Fruit fly (Drosophila melanogaster) whole organism, embryonic: ENCODE results near the gene CG42716.

Source experiments
- Asciz ChIP-seq: fragments of 200-800 bp; sonication (Bioruptor generic); optimal IDR thresholded peaks from 2 replicates; lab custom pipeline; 2017; ENCODE audit warnings: missing biosample characterization, mild to moderate bottlenecking, missing genetic modification characterization, missing genetic modification reagents
- CG10366 ChIP-seq: fragments of 200-800 bp; sonication (Bioruptor generic); IDR thresholded peaks from 2 replicates; pipeline ENCODE4 v1.3.6; 2022; ENCODE audit warnings: missing biosample characterization, missing genetic modification characterization
- CG10565 ChIP-seq: fragments of 200-800 bp; sonication (Bioruptor generic); optimal IDR thresholded peaks from 3 replicates; lab custom pipeline; 2016; ENCODE audit warnings: missing biosample characterization, mild to moderate bottlenecking, missing genetic modification characterization
- CG12769 ChIP-seq: fragments of 200-800 bp; sonication (Bioruptor generic); optimal IDR thresholded peaks from 2 replicates; lab custom pipeline; 2019; ENCODE audit warnings: missing biosample characterization, mild to moderate bottlenecking, missing genetic modification characterization, moderate library complexity
- CG17186 ChIP-seq: fragments of 200-800 bp; sonication (Bioruptor generic); optimal IDR thresholded peaks from 3 replicates; lab custom pipeline; 2017; ENCODE audit warnings: missing biosample characterization, missing genetic modification reagents, missing genetic modification characterization
- CG17359 ChIP-seq: fragments of 200-800 bp; sonication (Bioruptor generic); optimal IDR thresholded peaks from 3 replicates; lab custom pipeline; 2018; ENCODE audit warnings: missing biosample characterization, mild to moderate bottlenecking, missing genetic modification characterization, moderate library complexity
- CG2129 ChIP-seq: fragments of 200-800 bp; sonication (Bioruptor generic); IDR thresholded peaks from 2 replicates; pipeline ENCODE4 v1.3.6; 2022; ENCODE audit warnings: missing biosample characterization, missing genetic modification characterization; ENCODE audit not compliant: partially characterized antibody
- CG2199 ChIP-seq: fragments of 200-800 bp; sonication (Bioruptor generic); IDR thresholded peaks from 3 replicates; pipeline ENCODE4 v1.3.6; 2022; ENCODE audit warnings: missing biosample characterization, missing genetic modification characterization
- CG30020 ChIP-seq: fragments of 200-800 bp; optimal IDR thresholded peaks from 2 replicates; lab custom pipeline; 2019; ENCODE audit warnings: missing biosample characterization, mild to moderate bottlenecking, missing genetic modification characterization, moderate library complexity
- CG4617 ChIP-seq: fragments of 200-800 bp; sonication (Bioruptor generic); optimal IDR thresholded peaks from 3 replicates; lab custom pipeline; 2016; ENCODE audit warnings: missing biosample characterization, missing genetic modification characterization, borderline replicate concordance
- CG4730 ChIP-seq: fragments of 200-800 bp; sonication (Bioruptor generic); IDR thresholded peaks from 2 replicates; pipeline ENCODE4 v1.3.6; 2022; ENCODE audit warnings: missing biosample characterization, missing genetic modification characterization
- CG7745 ChIP-seq: fragments of 200-800 bp; sonication (Bioruptor generic); optimal IDR thresholded peaks from 2 replicates; lab custom pipeline; 2018; ENCODE audit warnings: missing biosample characterization, mild to moderate bottlenecking, missing genetic modification characterization, moderate library complexity
- CG8290 ChIP-seq, 3 experiments: fragments of 200-800 bp; sonication (Bioruptor generic); optimal IDR thresholded peaks; 2 replicates each; lab custom pipeline; 2016 to 2019; ENCODE audit warnings: missing biosample characterization in 3 of 3, missing genetic modification characterization in 3 of 3, mild to moderate bottlenecking in 2 of 3, moderate library complexity in 1 of 3
- CG8944 ChIP-seq: fragments of 200-800 bp; sonication (Bioruptor generic); optimal IDR thresholded peaks from 3 replicates; lab custom pipeline; 2016; ENCODE audit warnings: missing biosample characterization, missing genetic modification characterization
- CG9727 ChIP-seq: fragments of 200-800 bp; sonication (Bioruptor generic); optimal IDR thresholded peaks from 3 replicates; lab custom pipeline; 2017; ENCODE audit warnings: missing biosample characterization, mild to moderate bottlenecking, missing genetic modification characterization
- D ChIP-seq, 2 experiments: fragments of 200-800 bp in 1 of 2; fragments of >200 bp in 1 of 2; sonication (Bioruptor generic) in 1 of 2; optimal IDR thresholded peaks; 2 replicates in 1 of 2; 3 replicates in 1 of 2; lab custom pipeline; 2017; ENCODE audit warnings: mild to moderate bottlenecking in 1 of 2, missing biosample characterization in 1 of 2, missing genetic modification characterization in 1 of 2, missing genetic modification reagents in 1 of 2
- Dad ChIP-seq: fragments of 200-800 bp; sonication (Bioruptor generic); optimal IDR thresholded peaks from 3 replicates; lab custom pipeline; 2016; ENCODE audit warnings: missing biosample characterization, missing genetic modification characterization
- E2f2 ChIP-seq: fragments of 200-800 bp; sonication (Bioruptor generic); IDR thresholded peaks from 2 replicates; pipeline ENCODE4 v1.3.6; 2022; ENCODE audit warnings: missing biosample characterization, missing genetic modification characterization
- Kr ChIP-seq: fragments of 200-800 bp; sonication (Bioruptor generic); optimal IDR thresholded peaks from 2 replicates; lab custom pipeline; 2017; ENCODE audit warnings: missing biosample characterization, mild to moderate bottlenecking, missing genetic modification characterization
- Myb ChIP-seq: fragments of 200-800 bp; sonication (Bioruptor generic); optimal IDR thresholded peaks from 2 replicates; lab custom pipeline; 2016; ENCODE audit warnings: missing biosample characterization, missing genetic modification characterization
- Opbp ChIP-seq: fragments of 200-800 bp; sonication (Bioruptor generic); IDR thresholded peaks from 3 replicates; pipeline ENCODE4 v1.3.6; 2022; ENCODE audit warnings: missing biosample characterization, missing genetic modification characterization; ENCODE audit not compliant: partially characterized antibody
- Ptx1 ChIP-seq: fragments of 200-800 bp; sonication (Bioruptor generic); IDR thresholded peaks from 2 replicates; pipeline ENCODE4 v1.3.6; 2022; ENCODE audit warnings: missing biosample characterization, missing genetic modification characterization
- Stat92E ChIP-seq, 3 experiments: fragments of >200 bp in 2 of 3; fragments of 200-800 bp in 1 of 3; sonication (Bioruptor generic) in 1 of 3; optimal IDR thresholded peaks; 2 replicates each; lab custom pipeline; 2017 to 2019; ENCODE audit warnings: missing biosample characterization in 3 of 3, missing genetic modification characterization in 3 of 3, mild to moderate bottlenecking in 1 of 3, moderate library complexity in 1 of 3
- ap ChIP-seq: fragments of 200-800 bp; sonication (Bioruptor generic); IDR thresholded peaks from 2 replicates; pipeline ENCODE4 v1.3.6; 2022; ENCODE audit warnings: missing biosample characterization, missing genetic modification characterization
- bcd ChIP-seq: fragments of 200-800 bp; sonication (Bioruptor generic); optimal IDR thresholded peaks from 2 replicates; lab custom pipeline; 2017; ENCODE audit warnings: missing biosample characterization, mild to moderate bottlenecking, missing genetic modification characterization
- bowl ChIP-seq: fragments of 200-800 bp; sonication (Bioruptor generic); IDR thresholded peaks from 2 replicates; pipeline ENCODE4 v1.3.6; 2022; ENCODE audit warnings: missing biosample characterization, missing genetic modification characterization
- cato ChIP-seq: fragments of 200-800 bp; sonication (Bioruptor generic); optimal IDR thresholded peaks from 2 replicates; lab custom pipeline; 2016; ENCODE audit warnings: missing biosample characterization, missing genetic modification characterization, borderline replicate concordance
- ewg ChIP-seq: fragments of 200-800 bp; sonication (Bioruptor generic); optimal IDR thresholded peaks from 3 replicates; lab custom pipeline; 2017; ENCODE audit warnings: mild to moderate bottlenecking, missing biosample characterization, missing genetic modification reagents, missing genetic modification characterization
- gsb-n ChIP-seq: fragments of 200-800 bp; sonication (Bioruptor generic); optimal IDR thresholded peaks from 3 replicates; lab custom pipeline; 2018; ENCODE audit warnings: missing biosample characterization, mild to moderate bottlenecking, missing genetic modification characterization
- jumu ChIP-seq: fragments of 200-800 bp; sonication (Bioruptor generic); optimal IDR thresholded peaks from 3 replicates; lab custom pipeline; 2016; ENCODE audit warnings: missing biosample characterization, missing genetic modification characterization
- klu ChIP-seq: fragments of 200-800 bp; sonication (Bioruptor generic); IDR thresholded peaks from 2 replicates; pipeline ENCODE4 v1.3.6; 2022; ENCODE audit warnings: missing biosample characterization, missing genetic modification characterization
- kni ChIP-seq: fragments of 200-800 bp; sonication (Bioruptor generic); optimal IDR thresholded peaks from 3 replicates; lab custom pipeline; 2017; ENCODE audit warnings: mild to moderate bottlenecking, missing biosample characterization, missing genetic modification reagents, missing genetic modification characterization
- mld ChIP-seq: fragments of 200-800 bp; sonication (Bioruptor generic); IDR thresholded peaks from 3 replicates; pipeline ENCODE4 v1.3.6; 2022; ENCODE audit warnings: missing biosample characterization, missing genetic modification characterization; ENCODE audit not compliant: partially characterized antibody
- nerfin-1 ChIP-seq: fragments of 200-800 bp; sonication (Bioruptor generic); optimal IDR thresholded peaks from 3 replicates; lab custom pipeline; 2019; ENCODE audit warnings: missing biosample characterization, mild to moderate bottlenecking, missing genetic modification characterization, moderate library complexity
- pan ChIP-seq, 4 experiments: fragments of >200 bp in 3 of 4; fragments of 200-800 bp in 1 of 4; sonication (Bioruptor generic) in 1 of 4; optimal IDR thresholded peaks in 3 of 4; IDR thresholded peaks in 1 of 4; 2 replicates each; pipeline versions ENCODE4 v1.3.6 to Lab custom; 2017 to 2022; ENCODE audit warnings: missing biosample characterization in 2 of 4, missing genetic modification characterization in 2 of 4, mixed read lengths in 1 of 4
- prd ChIP-seq, 3 experiments: fragments of >200 bp in 2 of 3; fragments of 200-800 bp in 1 of 3; sonication (Bioruptor generic) in 1 of 3; optimal IDR thresholded peaks in 2 of 3; IDR thresholded peaks in 1 of 3; 2 replicates in 2 of 3; 3 replicates in 1 of 3; pipeline versions ENCODE4 v1.3.6 to Lab custom; 2017 to 2022; ENCODE audit warnings: missing biosample characterization in 1 of 3, missing genetic modification characterization in 1 of 3
- rib ChIP-seq: fragments of 200-800 bp; sonication (Bioruptor generic); IDR thresholded peaks from 2 replicates; pipeline ENCODE4 v1.3.6; 2022; ENCODE audit warnings: missing biosample characterization, missing genetic modification characterization
- scrt ChIP-seq: fragments of 200-800 bp; sonication (Bioruptor generic); optimal IDR thresholded peaks from 2 replicates; lab custom pipeline; 2018; ENCODE audit warnings: missing biosample characterization, mild to moderate bottlenecking, missing genetic modification characterization, moderate library complexity
- shn ChIP-seq: fragments of 200-800 bp; sonication (Bioruptor generic); optimal IDR thresholded peaks from 3 replicates; lab custom pipeline; 2016; ENCODE audit warnings: missing biosample characterization, missing genetic modification characterization
- sr ChIP-seq: fragments of 200-800 bp; sonication (Bioruptor generic); IDR thresholded peaks from 3 replicates; pipeline ENCODE4 v1.3.6; 2022; ENCODE audit warnings: missing biosample characterization, missing genetic modification characterization
- trem ChIP-seq: fragments of 200-800 bp; optimal IDR thresholded peaks from 3 replicates; lab custom pipeline; 2019; ENCODE audit warnings: missing biosample characterization, mild to moderate bottlenecking, missing genetic modification characterization, moderate library complexity
- twi ChIP-seq: fragments of 200-800 bp; optimal IDR thresholded peaks from 2 replicates; lab custom pipeline; 2019; ENCODE audit warnings: missing biosample characterization, mild to moderate bottlenecking, missing genetic modification characterization, moderate library complexity
- vvl ChIP-seq: fragments of 200-800 bp; sonication (Bioruptor generic); IDR thresholded peaks from 2 replicates; pipeline ENCODE4 v1.3.6; 2022; ENCODE audit warnings: missing biosample characterization, missing genetic modification characterization
- zen ChIP-seq: fragments of 200-800 bp; sonication (Bioruptor generic); optimal IDR thresholded peaks from 3 replicates; lab custom pipeline; 2018; ENCODE audit warnings: missing biosample characterization, mild to moderate bottlenecking, missing genetic modification characterization, moderate library complexity

The CG42716 gene

DNA sequence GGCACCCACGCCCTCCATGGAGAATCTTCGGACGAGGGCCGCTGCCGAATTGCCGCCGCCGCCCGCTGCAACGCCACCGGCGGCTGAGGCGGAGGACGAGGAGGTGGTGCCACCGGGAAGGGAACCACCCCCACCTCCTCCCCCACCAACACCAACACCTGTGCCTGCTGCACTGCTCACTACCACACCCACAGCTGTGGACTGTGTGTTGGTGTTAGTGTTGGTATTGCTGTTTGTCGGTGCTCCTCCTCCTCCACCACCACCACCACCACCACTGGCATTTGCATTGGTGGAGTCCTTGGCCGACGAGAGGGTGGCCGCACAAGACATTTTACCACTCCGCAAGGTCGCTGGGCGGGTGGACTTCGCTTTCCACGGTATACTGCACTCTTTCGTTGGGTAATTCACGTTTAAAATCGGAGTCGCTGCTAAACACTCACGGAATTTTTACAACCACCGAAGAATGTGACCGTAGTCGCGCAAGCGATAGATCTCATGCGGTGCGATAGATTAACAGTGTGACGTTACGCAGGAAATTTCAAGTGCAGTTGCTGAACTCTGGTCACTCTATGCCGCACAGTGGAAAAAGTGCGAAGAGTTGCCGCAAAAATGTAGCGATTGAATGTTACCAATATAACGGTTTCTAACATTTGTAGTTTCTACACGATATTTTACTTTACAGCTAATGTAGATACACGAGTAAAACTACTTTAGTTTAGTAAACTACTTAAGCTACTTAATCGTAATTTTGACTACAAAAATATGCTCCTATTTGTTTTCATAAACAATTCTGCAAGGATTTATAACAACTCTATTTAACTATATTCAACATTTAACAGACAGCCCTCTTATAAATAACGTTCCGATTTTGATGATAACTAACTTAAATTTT is 22.0 kb upstream of the CG42716 start, which contains the start of gene mib1 (continued):
- TF ChIP-seq ewg (GFP tag; lab: Kevin White, UChicago) (peak; percentile 32), ap (GFP tag; lab: Robert Waterston, UW) (no peak), scrt (peak; percentile 47), CG17359 (tag; lab: Kevin White, UChicago) (no peak), E2f2 (GFP tag; lab: Robert Waterston, UW) (peak; percentile 23; the same call in 1 of the 2 replicates), bcd (GFP tag; lab: Kevin White, UChicago) (peak; percentile 52), bowl (no peak), Myb (GFP tag; lab: Kevin White, UChicago) (peak; percentile 91), Asciz (no peak), CG2129 (peak; percentile 63), jumu (GFP tag; lab: Kevin White, UChicago) (no peak), CG10565 (GFP tag; lab: Kevin White, UChicago) (no peak), CG4730 (GFP tag; lab: Robert Waterston, UW) (no peak), nerfin-1 (tag; lab: Kevin White, UChicago) (peak; percentile 100), mld (GFP tag; lab: Robert Waterston, UW) (peak; percentile 80; the same call in 2 of the 3 replicates), Dad (GFP tag; lab: Kevin White, UChicago) (peak; percentile 42), CG12769 (tag; lab: Kevin White, UChicago) (peak; percentile 76), CG8944 (no peak), rib (GFP tag; lab: Robert Waterston, UW) (0 out of 2 replicates have a peak, but pooled peaks have one; percentile 16), CG9727 (GFP tag; lab: Kevin White, UChicago) (no peak), Ptx1 (GFP tag; lab: Robert Waterston, UW) (peak; percentile 26; the same call in 1 of the 2 replicates)

DNA sequence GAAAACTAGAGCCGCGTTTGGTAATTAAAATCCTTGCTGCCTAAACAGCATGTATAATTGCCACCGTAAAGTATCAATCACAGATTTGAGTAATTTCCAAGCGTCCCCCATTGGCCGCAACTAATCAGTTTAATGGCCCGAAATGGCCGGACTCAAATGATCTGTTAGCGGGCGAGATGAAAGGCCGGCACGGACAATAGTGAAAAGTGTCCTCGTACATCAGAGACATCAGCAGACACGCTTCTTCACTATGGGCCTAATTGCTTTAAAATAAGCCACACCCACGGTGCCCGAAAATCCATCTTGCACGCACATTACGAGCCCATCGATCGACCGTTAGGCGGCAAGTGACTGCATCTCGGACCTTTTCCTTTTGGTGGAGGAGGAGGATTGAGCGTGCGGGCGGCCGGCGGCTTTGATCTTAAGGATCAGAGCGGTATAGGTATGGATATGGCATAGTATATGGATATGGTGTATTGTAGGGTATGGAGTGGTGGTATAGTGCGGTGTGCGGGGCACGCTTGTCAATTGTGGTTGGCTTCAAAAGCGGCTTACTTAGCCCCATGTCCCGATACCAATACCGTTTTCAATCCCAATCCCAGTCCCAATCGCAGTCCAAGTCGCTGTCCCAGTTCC is 21.1 kb upstream of the CG42716 start:
- 0 out of 3 replicates have a peak, but pooled peaks have one; percentile 30 for TF ChIP-seq Opbp (GFP tag; lab: Robert Waterston, UW)
- no peak for TF ChIP-seq prd (optimal IDR thresholded peaks at IDR 0.05; lab: Kevin White, UChicago)
- peak; percentile 63; the same call in 2 of the 3 replicates for TF ChIP-seq prd (GFP tag; IDR thresholded peaks at IDR 0.05; lab: Robert Waterston, UW)
- peak; percentile 16 for TF ChIP-seq twi
- no peak for TF ChIP-seq sr (GFP tag; lab: Robert Waterston, UW)
- TF ChIP-seq CG10366 (GFP tag; lab: Robert Waterston, UW) = no peak
- TF ChIP-seq zen (tag; lab: Kevin White, UChicago) = peak; percentile 95
- peak; percentile 4 for TF ChIP-seq CG8290 (GFP tag; optimal IDR thresholded peaks at IDR 0.05; lab: Kevin White, UChicago)
- no peak for TF ChIP-seq CG8290 (tag; optimal IDR thresholded peaks at IDR 0.05; lab: Kevin White, UChicago)
- no peak for TF ChIP-seq vvl (GFP tag; lab: Robert Waterston, UW)
- no peak for TF ChIP-seq cato (GFP tag; lab: Kevin White, UChicago)
- peak; percentile 75 for TF ChIP-seq D (optimal IDR thresholded peaks at IDR 0.05; lab: Kevin White, UChicago)
- no peak for TF ChIP-seq D (GFP tag; optimal IDR thresholded peaks at IDR 0.05; lab: Kevin White, UChicago)
- TF ChIP-seq CG7745 (tag; lab: Kevin White, UChicago) = no peak
- peak in 1 of 2 experiments; percentile 67 for TF ChIP-seq pan (optimal IDR thresholded peaks at IDR 0.05; lab: Kevin White, UChicago)
- TF ChIP-seq pan (GFP tag; optimal IDR thresholded peaks at IDR 0.05 in 1 of 2, IDR thresholded peaks at IDR 0.05 in 1 of 2) = peak in 1 of 2 experiments; percentile 35
- no peak for TF ChIP-seq Kr
- TF ChIP-seq CG17186 = no peak
- no peak for TF ChIP-seq Stat92E (GFP tag; optimal IDR thresholded peaks at IDR 0.05; lab: Kevin White, UChicago)
- no peak for TF ChIP-seq shn (GFP tag; lab: Kevin White, UChicago)
- no peak for TF ChIP-seq CG4617 (GFP tag; lab: Kevin White, UChicago)
- TF ChIP-seq kni (GFP tag; lab: Kevin White, UChicago) = peak; percentile 61
- peak; percentile 42 for TF ChIP-seq gsb-n (tag; lab: Kevin White, UChicago)
- TF ChIP-seq klu (GFP tag; lab: Robert Waterston, UW) = no peak
- TF ChIP-seq CG30020 (tag; lab: Kevin White, UChicago) = no peak
- TF ChIP-seq CG2199 (GFP tag; lab: Robert Waterston, UW) = peak; percentile 69; the same call in 1 of the 3 replicates
- no peak for TF ChIP-seq trem (tag; lab: Kevin White, UChicago)
